Fruit fly (Drosophila melanogaster) whole organism, embryonic: Measurements from ENCODE around the gene CG3434.

ENCODE experiments used
- Atf3 ChIP-seq: fragments of 200-800 bp; sonication (Bioruptor generic); optimal IDR thresholded peaks from 3 replicates; lab custom pipeline; 2016; ENCODE audit warnings: missing biosample characterization, missing genetic modification characterization
- Atf6 ChIP-seq: fragments of 200-800 bp; sonication (Bioruptor generic); IDR thresholded peaks from 2 replicates; pipeline ENCODE4 v1.3.6; 2022; ENCODE audit warnings: missing biosample characterization, missing genetic modification characterization
- C15 ChIP-seq: fragments of 200-800 bp; sonication (Bioruptor generic); IDR thresholded peaks from 3 replicates; pipeline ENCODE4 v1.3.6; 2022; ENCODE audit warnings: missing biosample characterization, missing genetic modification characterization
- CG10147 ChIP-seq: fragments of 200-800 bp; sonication (Bioruptor generic); optimal IDR thresholded peaks from 2 replicates; lab custom pipeline; 2019; ENCODE audit warnings: missing biosample characterization, mild to moderate bottlenecking, missing genetic modification characterization, moderate library complexity
- CG12942 ChIP-seq: fragments of 200-800 bp; sonication (Bioruptor generic); optimal IDR thresholded peaks from 3 replicates; lab custom pipeline; 2016; ENCODE audit warnings: missing biosample characterization, missing genetic modification characterization
- CG13296 ChIP-seq: fragments of 200-800 bp; sonication (Bioruptor generic); optimal IDR thresholded peaks from 3 replicates; lab custom pipeline; 2018; ENCODE audit warnings: missing biosample characterization, mild to moderate bottlenecking, missing genetic modification characterization
- CG13424 ChIP-seq: fragments of 200-800 bp; sonication (Bioruptor generic); optimal IDR thresholded peaks from 2 replicates; lab custom pipeline; 2019; ENCODE audit warnings: missing biosample characterization, mild to moderate bottlenecking, missing genetic modification characterization, moderate library complexity
- CG14441 ChIP-seq: fragments of 200-800 bp; sonication (Bioruptor generic); IDR thresholded peaks from 2 replicates; pipeline ENCODE4 v1.3.6; 2022; ENCODE audit warnings: missing biosample characterization, missing genetic modification characterization
- CG16863 ChIP-seq: fragments of 200-800 bp; sonication (Bioruptor generic); optimal IDR thresholded peaks from 3 replicates; lab custom pipeline; 2016; ENCODE audit warnings: missing biosample characterization, missing genetic modification characterization
- CG17385 ChIP-seq: fragments of 200-800 bp; sonication (Bioruptor generic); optimal IDR thresholded peaks from 3 replicates; lab custom pipeline; 2018; ENCODE audit warnings: missing biosample characterization, mild to moderate bottlenecking, missing genetic modification characterization
- CG18262 ChIP-seq: fragments of 200-800 bp; optimal IDR thresholded peaks from 3 replicates; lab custom pipeline; 2019; ENCODE audit warnings: missing biosample characterization, mild to moderate bottlenecking, missing genetic modification characterization, moderate library complexity
- CG18619 ChIP-seq: fragments of 200-800 bp; sonication (Bioruptor generic); optimal IDR thresholded peaks from 3 replicates; lab custom pipeline; 2017; ENCODE audit warnings: missing biosample characterization, mild to moderate bottlenecking, missing genetic modification characterization
- CG18764 ChIP-seq: fragments of 200-800 bp; sonication (Bioruptor generic); optimal IDR thresholded peaks from 3 replicates; lab custom pipeline; 2016; ENCODE audit warnings: missing biosample characterization, missing genetic modification characterization
- CG4404 ChIP-seq: fragments of 200-800 bp; sonication (Bioruptor generic); IDR thresholded peaks from 2 replicates; pipeline ENCODE4 v1.3.6; 2022; ENCODE audit warnings: missing biosample characterization, missing genetic modification characterization
- CG4617 ChIP-seq: fragments of 200-800 bp; sonication (Bioruptor generic); optimal IDR thresholded peaks from 3 replicates; lab custom pipeline; 2016; ENCODE audit warnings: missing biosample characterization, missing genetic modification characterization, borderline replicate concordance
- CG6175 ChIP-seq: fragments of 200-800 bp; sonication (Bioruptor generic); IDR thresholded peaks from 3 replicates; pipeline ENCODE4 v1.3.6; 2022; ENCODE audit warnings: missing biosample characterization, missing genetic modification characterization
- CG6813 ChIP-seq: fragments of 200-800 bp; sonication (Bioruptor generic); optimal IDR thresholded peaks from 2 replicates; lab custom pipeline; 2017; ENCODE audit warnings: missing biosample characterization, missing genetic modification characterization, mild to moderate bottlenecking, moderate library complexity, missing genetic modification reagents
- CG7839 ChIP-seq: fragments of 200-800 bp; sonication (Bioruptor generic); optimal IDR thresholded peaks from 3 replicates; lab custom pipeline; 2018; ENCODE audit warnings: missing biosample characterization, mild to moderate bottlenecking, missing genetic modification characterization, moderate library complexity
- CG8281 ChIP-seq: fragments of 200-800 bp; sonication (Bioruptor generic); optimal IDR thresholded peaks from 2 replicates; lab custom pipeline; 2018; ENCODE audit warnings: missing biosample characterization, mild to moderate bottlenecking, missing genetic modification characterization, moderate library complexity
- CG9215 ChIP-seq: fragments of 200-800 bp; sonication (Bioruptor generic); IDR thresholded peaks from 2 replicates; pipeline ENCODE4 v1.3.6; 2022; ENCODE audit warnings: missing biosample characterization, missing genetic modification characterization
- CG9727 ChIP-seq: fragments of 200-800 bp; sonication (Bioruptor generic); optimal IDR thresholded peaks from 3 replicates; lab custom pipeline; 2017; ENCODE audit warnings: missing biosample characterization, mild to moderate bottlenecking, missing genetic modification characterization
- E2f1 ChIP-seq: fragments of 200-800 bp; sonication (Bioruptor generic); IDR thresholded peaks from 2 replicates; pipeline ENCODE4 v1.3.6; 2022; ENCODE audit warnings: missing biosample characterization, missing genetic modification characterization
- Elba2 ChIP-seq: fragments of 200-800 bp; sonication (Bioruptor generic); optimal IDR thresholded peaks from 3 replicates; lab custom pipeline; 2016; ENCODE audit warnings: missing biosample characterization, missing genetic modification characterization
- HLH3B ChIP-seq: fragments of 200-800 bp; sonication (Bioruptor generic); IDR thresholded peaks from 2 replicates; pipeline ENCODE4 v1.3.6; 2022; ENCODE audit warnings: missing biosample characterization, missing genetic modification characterization
- Hr3 ChIP-seq: fragments of 200-800 bp; sonication (Bioruptor generic); optimal IDR thresholded peaks from 3 replicates; lab custom pipeline; 2016; ENCODE audit warnings: missing biosample characterization, missing genetic modification characterization
- MTF-1 ChIP-seq: fragments of 200-800 bp; sonication (Bioruptor generic); optimal IDR thresholded peaks from 2 replicates; lab custom pipeline; 2018; ENCODE audit warnings: missing biosample characterization, mild to moderate bottlenecking, missing genetic modification characterization, borderline replicate concordance
- Nf-YC ChIP-seq: fragments of 200-800 bp; optimal IDR thresholded peaks from 3 replicates; lab custom pipeline; 2019; ENCODE audit warnings: missing biosample characterization, mild to moderate bottlenecking, missing genetic modification characterization, moderate library complexity
- Pdp1 ChIP-seq, 2 experiments: fragments of 200-800 bp; sonication (Bioruptor generic); optimal IDR thresholded peaks; 3 replicates each; lab custom pipeline; 2016; ENCODE audit warnings: missing biosample characterization in 2 of 2, missing genetic modification characterization in 2 of 2, mild to moderate bottlenecking in 1 of 2, moderate library complexity in 1 of 2
- Rx ChIP-seq: fragments of 200-800 bp; sonication (Bioruptor generic); IDR thresholded peaks from 2 replicates; pipeline ENCODE4 v1.3.6; 2022; ENCODE audit warnings: missing biosample characterization, missing genetic modification characterization
- Sry-β ChIP-seq: fragments of 200-800 bp; sonication (Bioruptor generic); optimal IDR thresholded peaks from 2 replicates; lab custom pipeline; 2018; ENCODE audit warnings: missing biosample characterization, mild to moderate bottlenecking, missing genetic modification characterization, moderate library complexity
- Vsx1 ChIP-seq: fragments of 200-800 bp; sonication (Bioruptor generic); optimal IDR thresholded peaks from 2 replicates; lab custom pipeline; 2017; ENCODE audit warnings: missing biosample characterization, mild to moderate bottlenecking, missing genetic modification characterization, missing genetic modification reagents
- YL-1 ChIP-seq: fragments of 200-800 bp; sonication (Bioruptor generic); optimal IDR thresholded peaks from 3 replicates; lab custom pipeline; 2017; ENCODE audit warnings: missing biosample characterization, mild to moderate bottlenecking, missing genetic modification characterization
- ab ChIP-seq: fragments of 200-800 bp; sonication (Bioruptor generic); optimal IDR thresholded peaks from 2 replicates; lab custom pipeline; 2016; ENCODE audit warnings: missing biosample characterization, missing genetic modification characterization
- br ChIP-seq: fragments of >200 bp; optimal IDR thresholded peaks from 2 replicates; lab custom pipeline; 2017
- chn ChIP-seq: fragments of 200-800 bp; sonication (Bioruptor generic); optimal IDR thresholded peaks from 2 replicates; lab custom pipeline; 2016; ENCODE audit warnings: missing biosample characterization, missing genetic modification characterization
- ci ChIP-seq: fragments of 200-800 bp; sonication (Bioruptor generic); IDR thresholded peaks from 3 replicates; pipeline ENCODE4 v1.3.6; 2022; ENCODE audit warnings: missing biosample characterization, missing genetic modification characterization
- croc ChIP-seq: fragments of 200-800 bp; sonication (Bioruptor generic); conservative IDR thresholded peaks from 3 replicates; pipeline ENCODE4 v1.3.6; 2022; ENCODE audit warnings: missing biosample characterization, missing genetic modification characterization
- disco-r ChIP-seq: fragments of 200-800 bp; sonication (Bioruptor generic); optimal IDR thresholded peaks from 2 replicates; lab custom pipeline; 2016; ENCODE audit warnings: missing biosample characterization, missing genetic modification characterization
- dmrt99B ChIP-seq: fragments of 200-800 bp; sonication (Bioruptor generic); optimal IDR thresholded peaks from 2 replicates; lab custom pipeline; 2018; ENCODE audit warnings: missing biosample characterization, mild to moderate bottlenecking, missing genetic modification characterization, moderate library complexity
- exex ChIP-seq: fragments of 200-800 bp; sonication (Bioruptor generic); optimal IDR thresholded peaks from 4 replicates; lab custom pipeline; 2018; ENCODE audit warnings: missing biosample characterization, mild to moderate bottlenecking, missing genetic modification characterization, moderate library complexity
- her ChIP-seq: fragments of 200-800 bp; sonication (Bioruptor generic); optimal IDR thresholded peaks from 2 replicates; lab custom pipeline; 2016; ENCODE audit warnings: missing biosample characterization, missing genetic modification characterization
- lab ChIP-seq: fragments of 200-800 bp; sonication (Bioruptor generic); optimal IDR thresholded peaks from 3 replicates; lab custom pipeline; 2017; ENCODE audit warnings: missing biosample characterization, missing genetic modification characterization, mild to moderate bottlenecking, moderate library complexity, missing genetic modification reagents
- nom ChIP-seq: fragments of 200-800 bp; sonication (Bioruptor generic); optimal IDR thresholded peaks from 2 replicates; lab custom pipeline; 2017; ENCODE audit warnings: missing biosample characterization, missing genetic modification characterization, mild to moderate bottlenecking, moderate library complexity, missing genetic modification reagents
- pfk ChIP-seq: fragments of 200-800 bp; sonication (Bioruptor generic); optimal IDR thresholded peaks from 2 replicates; lab custom pipeline; 2018; ENCODE audit warnings: missing biosample characterization, mild to moderate bottlenecking, missing genetic modification characterization, moderate library complexity
- pzg ChIP-seq: fragments of 200-800 bp; sonication (Bioruptor generic); optimal IDR thresholded peaks from 3 replicates; lab custom pipeline; 2018; ENCODE audit warnings: missing biosample characterization, mild to moderate bottlenecking, missing genetic modification characterization, moderate library complexity
- so ChIP-seq: fragments of 200-800 bp; sonication (Bioruptor generic); IDR thresholded peaks from 3 replicates; pipeline ENCODE4 v1.3.6; 2022; ENCODE audit warnings: missing biosample characterization, missing genetic modification characterization
- trem ChIP-seq: fragments of 200-800 bp; optimal IDR thresholded peaks from 3 replicates; lab custom pipeline; 2019; ENCODE audit warnings: missing biosample characterization, mild to moderate bottlenecking, missing genetic modification characterization, moderate library complexity
- wdn ChIP-seq: fragments of 200-800 bp; sonication (Bioruptor generic); IDR thresholded peaks from 2 replicates; pipeline ENCODE4 v1.3.6; 2022; ENCODE audit warnings: missing biosample characterization, missing genetic modification characterization
- yki ChIP-seq: fragments of >200 bp; optimal IDR thresholded peaks from 3 replicates; lab custom pipeline; 2018

CG3434 gene

DNA sequence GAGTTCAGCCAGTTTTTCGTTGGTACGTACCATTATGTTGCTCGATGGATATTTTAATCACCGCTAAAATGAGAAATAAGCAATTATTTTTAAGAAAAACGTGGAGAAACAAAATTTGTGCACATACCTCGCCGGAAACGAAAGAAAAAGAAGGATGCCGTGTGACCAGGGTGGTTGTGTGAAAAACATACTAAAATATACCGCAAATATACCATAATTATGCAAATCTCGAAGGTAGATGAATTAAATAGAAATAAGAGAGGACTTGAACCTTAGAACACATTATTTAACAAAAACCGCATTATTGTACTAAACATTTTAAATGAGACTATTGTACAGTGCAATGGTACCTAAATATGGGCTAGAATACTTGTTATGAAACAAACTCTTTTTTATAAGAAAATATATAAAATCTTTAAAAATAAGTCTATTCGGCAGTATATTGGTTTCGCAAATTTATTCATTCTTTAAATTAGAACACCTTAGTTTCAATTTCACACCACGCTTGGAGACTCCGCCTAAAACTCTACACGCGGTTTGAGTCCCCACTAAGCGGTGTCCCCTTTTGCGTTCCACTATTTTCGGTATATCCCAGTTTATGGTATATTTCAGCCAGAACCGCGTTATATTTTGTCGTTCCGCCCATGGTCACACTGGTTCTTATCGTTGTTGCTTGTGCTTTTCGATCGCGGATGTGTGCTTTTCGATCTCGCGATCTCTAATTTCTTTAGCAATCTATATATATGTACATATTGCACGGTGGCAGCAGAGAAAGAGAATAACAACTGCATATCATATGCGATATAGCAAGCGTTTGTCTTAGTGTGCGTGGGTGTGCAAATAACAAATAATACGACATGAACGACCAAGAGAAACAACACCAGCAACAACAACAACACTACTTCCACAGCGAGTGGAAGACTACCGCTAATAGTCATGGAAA, 30.7 kb downstream of the CG3434 start, which contains the start of the genes RpS17 and MTF-1 (continued):
- no peak for TF ChIP-seq CG6175
- peak; percentile 58 for TF ChIP-seq CG13296 (GFP tag; lab: Kevin White, UChicago)
- TF ChIP-seq disco-r: peak; percentile 39
- TF ChIP-seq lab (GFP tag; lab: Kevin White, UChicago): peak; percentile 75
- TF ChIP-seq CG9727 (GFP tag; lab: Kevin White, UChicago): peak; percentile 79
- peak; percentile 34; the same call in 1 of the 2 replicates for TF ChIP-seq HLH3B (GFP tag; lab: Robert Waterston, UW)
- peak; percentile 87 for TF ChIP-seq pzg (GFP tag; lab: Kevin White, UChicago)
- peak; percentile 52 for TF ChIP-seq CG18619 (GFP tag; lab: Kevin White, UChicago)
- TF ChIP-seq CG18262: peak; percentile 50
- TF ChIP-seq wdn (GFP tag; lab: Robert Waterston, UW): 0 out of 2 replicates have a peak, but pooled peaks have one; percentile 11
- TF ChIP-seq MTF-1 (GFP tag; lab: Kevin White, UChicago): peak; percentile 93
- peak; percentile 27 for TF ChIP-seq Nf-YC (tag; lab: Kevin White, UChicago)
- no peak for TF ChIP-seq croc
- TF ChIP-seq Pdp1 (GFP tag; optimal IDR thresholded peaks at IDR 0.05; lab: Kevin White, UChicago): peak in 1 of 2 experiments; percentile 57
- TF ChIP-seq CG17385 (GFP tag; lab: Kevin White, UChicago): peak; percentile 71
- TF ChIP-seq CG6813 (GFP tag; lab: Kevin White, UChicago): no peak
- no peak for TF ChIP-seq Sry-β (GFP tag; lab: Kevin White, UChicago)
- TF ChIP-seq dmrt99B (tag; lab: Kevin White, UChicago): peak; percentile 19
- peak; percentile 37 for TF ChIP-seq CG7839 (tag; lab: Kevin White, UChicago)
- no peak for TF ChIP-seq CG18764
- TF ChIP-seq exex: peak; percentile 45
- TF ChIP-seq CG4404 (GFP tag; lab: Robert Waterston, UW): no peak
- TF ChIP-seq CG12942 (GFP tag; lab: Kevin White, UChicago): peak; percentile 25
- TF ChIP-seq Elba2: no peak
- no peak for TF ChIP-seq yki
- no peak for TF ChIP-seq her (GFP tag; lab: Kevin White, UChicago)
- TF ChIP-seq CG4617 (GFP tag; lab: Kevin White, UChicago): peak; percentile 60
- peak; percentile 17 for TF ChIP-seq Hr3 (GFP tag; lab: Kevin White, UChicago)
- peak; percentile 90 for TF ChIP-seq ci (GFP tag; lab: Robert Waterston, UW)
- no peak for TF ChIP-seq chn
- 0 out of 3 replicates have a peak, but pooled peaks have one; percentile 29 for TF ChIP-seq so
- TF ChIP-seq Vsx1 (GFP tag; lab: Kevin White, UChicago): peak; percentile 51
- peak; percentile 19 for TF ChIP-seq trem
- TF ChIP-seq Rx (GFP tag; lab: Robert Waterston, UW): 0 out of 2 replicates have a peak, but pooled peaks have one; percentile 22
- TF ChIP-seq CG10147 (GFP tag; lab: Kevin White, UChicago): no peak
- TF ChIP-seq nom (GFP tag; lab: Kevin White, UChicago): peak; percentile 80
- TF ChIP-seq Atf3 (GFP tag; lab: Kevin White, UChicago): peak; percentile 41
- no peak for TF ChIP-seq CG8281 (tag; lab: Kevin White, UChicago)
- TF ChIP-seq ab (GFP tag; lab: Kevin White, UChicago): no peak
- TF ChIP-seq CG9215: no peak
- TF ChIP-seq Atf6 (GFP tag; lab: Robert Waterston, UW): no peak
- no peak for TF ChIP-seq CG16863 (GFP tag; lab: Kevin White, UChicago)
- TF ChIP-seq E2f1 (GFP tag; lab: Robert Waterston, UW): no peak
- no peak for TF ChIP-seq br
- TF ChIP-seq CG14441 (GFP tag; lab: Robert Waterston, UW): peak; percentile 21; the same call in 1 of the 2 replicates
- no peak for TF ChIP-seq C15 (GFP tag; lab: Robert Waterston, UW)
- TF ChIP-seq CG13424: no peak
- TF ChIP-seq YL-1 (GFP tag; lab: Kevin White, UChicago): peak; percentile 83
- peak; percentile 23 for TF ChIP-seq pfk
